Worm (Caenorhabditis elegans) whole organism, early embryonic: ENCODE results near the gene scl-23.

ENCODE experiments used
- B0310.2 ChIP-seq: sonication (generic microtip); optimal IDR thresholded peaks from 2 replicates; lab custom pipeline; 2016; ENCODE audit warnings: mild to moderate bottlenecking, missing genetic modification characterization, missing compliant biosample characterization
- F13C5.2 ChIP-seq: sonication (generic microtip); optimal IDR thresholded peaks from 2 replicates; lab custom pipeline; 2017; ENCODE audit warnings: mild to moderate bottlenecking, missing genetic modification characterization, inconsistent platforms, missing compliant biosample characterization
- aly-1 ChIP-seq: sonication (generic microtip); optimal IDR thresholded peaks from 2 replicates; lab custom pipeline; 2016; ENCODE audit warnings: missing genetic modification characterization, missing compliant biosample characterization
- ama-1 ChIP-seq: fragments of 150-350 bp; optimal IDR thresholded peaks from 2 replicates; lab custom pipeline; 2014
- ceh-13 ChIP-seq: fragments of 200-800 bp; sonication (Bioruptor generic); optimal IDR thresholded peaks from 2 replicates; lab custom pipeline; 2018; ENCODE audit warnings: mild to moderate bottlenecking, missing genetic modification characterization, missing compliant biosample characterization
- ceh-36 ChIP-seq: sonication (generic microtip); optimal IDR thresholded peaks from 2 replicates; lab custom pipeline; 2016; ENCODE audit warnings: missing genetic modification characterization, inconsistent platforms, missing compliant biosample characterization
- ets-7 ChIP-seq: sonication (generic microtip); optimal IDR thresholded peaks from 2 replicates; lab custom pipeline; 2016; ENCODE audit warnings: missing genotype, missing genetic modification characterization, missing compliant biosample characterization
- flt-1 ChIP-seq: fragments of 200-800 bp; sonication (Bioruptor generic); IDR thresholded peaks from 2 replicates; pipeline ENCODE4 v1.3.6; 2022; ENCODE audit warnings: missing genetic modification characterization, missing compliant biosample characterization
- hmbx-1 ChIP-seq: sonication (generic microtip); optimal IDR thresholded peaks from 2 replicates; lab custom pipeline; 2016; ENCODE audit warnings: mild to moderate bottlenecking, missing genetic modification characterization, missing compliant biosample characterization
- hmg-4 ChIP-seq: fragments of 200-800 bp; sonication (Bioruptor generic); optimal IDR thresholded peaks from 2 replicates; lab custom pipeline; 2018; ENCODE audit warnings: mild to moderate bottlenecking, missing genetic modification characterization, missing compliant biosample characterization
- hnd-1 ChIP-seq: sonication (generic microtip); optimal IDR thresholded peaks from 2 replicates; lab custom pipeline; 2016; ENCODE audit warnings: missing genetic modification characterization, missing compliant biosample characterization
- pes-1 ChIP-seq: fragments of 200-800 bp; sonication (Bioruptor generic); IDR thresholded peaks from 2 replicates; pipeline ENCODE4 v1.3.6; 2022; ENCODE audit warnings: missing genetic modification reagents, missing genetic modification characterization, missing compliant biosample characterization
- scrt-1 ChIP-seq: fragments of 200-800 bp; sonication (Bioruptor generic); IDR thresholded peaks from 2 replicates; pipeline ENCODE4 v1.3.6; 2022; ENCODE audit warnings: missing genetic modification characterization, missing compliant biosample characterization
- sea-1 ChIP-seq: fragments of 200-800 bp; sonication (Bioruptor generic); conservative IDR thresholded peaks from 2 replicates; pipeline ENCODE4 v1.3.6; 2022; ENCODE audit warnings: missing genetic modification characterization, missing compliant biosample characterization
- tbx-11 ChIP-seq: fragments of 200-800 bp; sonication (Bioruptor generic); IDR thresholded peaks from 2 replicates; pipeline ENCODE4 v1.3.6; 2022; ENCODE audit warnings: missing genetic modification characterization, missing compliant biosample characterization
- tbx-37 ChIP-seq: fragments of 200-800 bp; sonication (Bioruptor generic); conservative IDR thresholded peaks from 2 replicates; pipeline ENCODE4 v1.3.6; 2022; ENCODE audit warnings: missing genetic modification reagents, missing genetic modification characterization, missing compliant biosample characterization
- tra-4 ChIP-seq: sonication (generic microtip); optimal IDR thresholded peaks from 2 replicates; lab custom pipeline; 2017; ENCODE audit warnings: missing genetic modification characterization, missing compliant biosample characterization

scl-23 gene

DNA sequence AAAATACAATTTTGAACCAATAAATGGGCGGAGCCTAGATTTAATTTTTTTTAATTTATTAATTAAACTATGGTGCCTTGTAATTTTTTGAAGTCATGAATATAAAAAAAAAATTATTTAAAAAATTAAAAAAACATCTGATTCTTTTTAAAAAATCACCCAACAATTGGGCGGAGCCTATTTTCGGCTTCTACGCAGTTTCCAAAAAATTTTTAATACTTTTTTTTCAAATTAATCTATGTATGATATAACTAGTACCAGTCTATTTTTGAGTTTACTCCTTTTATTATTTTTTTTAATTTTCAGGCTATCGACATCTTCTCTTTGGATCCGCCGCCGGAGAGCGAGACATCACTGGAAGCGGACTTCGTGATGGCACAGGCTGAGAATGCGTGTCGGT, 1.8 kb upstream of the scl-23 start, which contains the start of gene tpa-1:
Gene tpa-1 (plus strand): TSS at position 301 of the 400 bp plus-strand sequence.
- TF ChIP-seq hnd-1 (tag; lab: Kevin White, UChicago) (no peak), tra-4 (no peak), flt-1 (no peak), F13C5.2 (tag; lab: Kevin White, UChicago) (no peak)

DNA sequence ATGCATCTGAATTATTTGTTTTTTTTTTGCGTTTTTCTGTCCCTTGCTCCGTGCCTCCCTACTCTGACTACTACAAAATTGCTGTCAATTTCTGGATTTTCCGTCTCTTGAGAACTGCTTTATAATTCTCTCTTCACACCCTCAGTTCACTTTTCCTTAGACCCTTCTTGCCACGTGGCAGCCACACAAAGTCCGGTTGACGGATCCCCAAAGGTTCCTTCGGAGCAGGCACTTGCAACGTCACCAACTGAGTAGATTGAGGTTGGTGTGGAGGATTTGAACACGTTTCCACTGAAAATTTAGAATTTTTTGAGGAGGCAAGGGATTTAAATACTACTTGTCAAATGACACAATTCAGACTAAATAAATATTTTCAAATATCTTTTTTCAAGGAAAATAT, 3.1 kb downstream of the scl-23 start:
- no peak for TF ChIP-seq flt-1
- no peak for TF ChIP-seq aly-1 (tag; lab: Kevin White, UChicago)
- TF ChIP-seq sea-1 (GFP tag; lab: Robert Waterston, UW) = no peak
- TF ChIP-seq hmg-4 = no peak
- no peak for TF ChIP-seq ceh-13 (GFP tag; lab: Kevin White, UChicago)
- TF ChIP-seq hmbx-1 = no peak
- TF ChIP-seq B0310.2 = no peak
- TF ChIP-seq scrt-1 (GFP tag; lab: Robert Waterston, UW) = no peak
- no peak for TF ChIP-seq pes-1
- TF ChIP-seq ets-7 (tag; lab: Kevin White, UChicago) = no peak
- no peak for TF ChIP-seq ama-1 (lab: Kevin White, UChicago)

DNA sequence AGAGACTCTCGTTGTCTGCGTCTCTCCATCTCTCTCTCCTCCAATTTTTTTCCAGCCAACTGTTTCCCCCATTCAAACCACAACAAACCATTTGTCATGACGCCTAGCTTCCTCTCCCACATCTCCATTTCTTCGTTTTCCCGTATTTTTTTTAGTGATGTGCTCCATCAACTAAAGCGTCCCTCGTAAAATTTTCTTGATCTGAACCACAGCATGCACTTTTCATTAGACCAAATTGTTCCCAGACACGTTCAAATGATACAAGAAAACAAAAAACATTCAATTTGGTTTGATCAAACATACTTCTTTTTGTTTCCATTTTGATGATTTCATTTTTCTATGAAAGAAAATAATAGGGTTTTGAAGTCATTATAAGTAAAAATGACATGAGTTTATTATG, 7.6 kb downstream of the scl-23 start:
- TF ChIP-seq ama-1 (lab: Kevin White, UChicago) = no peak
- TF ChIP-seq hnd-1 (tag; lab: Kevin White, UChicago) = no peak

DNA sequence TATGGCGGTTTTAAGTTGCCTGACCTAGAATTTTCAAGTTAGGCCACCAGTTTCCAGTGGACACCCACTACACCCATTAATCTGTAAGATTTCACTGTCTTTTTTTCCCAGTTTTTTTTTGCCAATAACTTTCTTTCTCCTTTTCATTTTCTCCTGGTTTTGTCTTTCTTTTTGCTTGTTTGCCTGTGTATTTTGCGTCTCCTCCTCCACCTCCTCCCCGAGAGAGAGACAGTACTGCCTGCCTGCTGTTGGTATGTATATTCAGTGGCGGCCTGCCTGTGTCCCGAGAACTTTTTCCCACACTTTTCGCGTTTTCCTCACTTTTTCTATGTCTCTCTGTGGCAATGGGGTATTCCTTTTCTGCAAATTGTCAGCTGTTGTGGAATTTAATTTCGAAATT, 8.5 kb downstream of the scl-23 start:
- no peak for TF ChIP-seq B0310.2
- TF ChIP-seq tbx-11 (GFP tag; lab: Robert Waterston, UW) = no peak
- no peak for TF ChIP-seq flt-1
- TF ChIP-seq tbx-37 (GFP tag; lab: Robert Waterston, UW) = no peak

DNA sequence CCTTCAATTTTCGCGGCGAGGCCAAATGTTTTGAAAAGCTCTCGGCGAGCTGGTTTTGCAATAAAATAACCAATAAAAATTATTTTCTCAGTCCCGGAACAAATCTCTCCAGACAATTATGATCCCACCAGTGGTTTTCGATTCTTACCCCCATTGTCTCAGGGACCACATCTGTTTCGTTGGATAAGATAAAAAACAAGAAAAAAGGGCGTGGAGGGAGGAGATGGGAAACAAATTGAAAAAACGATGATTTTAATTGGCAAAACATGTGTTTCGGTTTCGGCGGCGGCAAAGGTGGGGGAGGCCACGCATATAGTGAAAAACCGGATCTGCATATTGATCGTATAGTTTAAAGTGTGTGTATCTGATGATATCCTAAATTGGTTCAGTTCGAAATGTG, 8.9 kb downstream of the scl-23 start:
- TF ChIP-seq ceh-13 (GFP tag; lab: Kevin White, UChicago) = no peak

DNA sequence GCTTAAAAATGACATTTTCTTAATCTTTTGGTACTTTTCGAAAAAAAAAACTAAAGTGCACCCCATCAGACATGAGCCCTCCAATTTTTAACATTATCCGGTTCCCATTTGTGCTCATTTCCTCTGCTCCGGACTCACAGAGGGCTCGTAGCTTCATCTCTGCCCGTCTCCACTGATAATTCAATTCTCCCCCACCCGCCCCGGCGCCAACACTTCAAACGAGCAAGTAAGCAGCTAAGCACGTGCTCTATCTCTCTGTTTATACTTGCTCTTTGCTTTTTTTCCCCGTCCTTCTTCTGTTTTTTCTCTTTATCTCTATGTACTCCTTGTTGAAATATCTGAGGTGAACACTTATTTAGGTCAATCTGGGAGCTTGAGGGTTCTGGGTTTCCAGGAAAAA, 10.7 kb downstream of the scl-23 start, which contains the start of gene T05C7.9:
Gene T05C7.9 (plus strand): TSS at position 72 of the 400 bp plus-strand sequence.
- TF ChIP-seq F13C5.2 (tag; lab: Kevin White, UChicago) (no peak), hmbx-1 (no peak), hmg-4 (no peak), aly-1 (tag; lab: Kevin White, UChicago) (no peak), sea-1 (GFP tag; lab: Robert Waterston, UW) (no peak), tra-4 (no peak), tbx-11 (GFP tag; lab: Robert Waterston, UW) (no peak), flt-1 (no peak), pes-1 (no peak), tbx-37 (GFP tag; lab: Robert Waterston, UW) (no peak), scrt-1 (GFP tag; lab: Robert Waterston, UW) (no peak), hnd-1 (tag; lab: Kevin White, UChicago) (no peak), ceh-13 (GFP tag; lab: Kevin White, UChicago) (no peak), B0310.2 (no peak), ets-7 (tag; lab: Kevin White, UChicago) (no peak), ceh-36 (tag; lab: Kevin White, UChicago) (no peak), ama-1 (lab: Kevin White, UChicago) (no peak)

DNA sequence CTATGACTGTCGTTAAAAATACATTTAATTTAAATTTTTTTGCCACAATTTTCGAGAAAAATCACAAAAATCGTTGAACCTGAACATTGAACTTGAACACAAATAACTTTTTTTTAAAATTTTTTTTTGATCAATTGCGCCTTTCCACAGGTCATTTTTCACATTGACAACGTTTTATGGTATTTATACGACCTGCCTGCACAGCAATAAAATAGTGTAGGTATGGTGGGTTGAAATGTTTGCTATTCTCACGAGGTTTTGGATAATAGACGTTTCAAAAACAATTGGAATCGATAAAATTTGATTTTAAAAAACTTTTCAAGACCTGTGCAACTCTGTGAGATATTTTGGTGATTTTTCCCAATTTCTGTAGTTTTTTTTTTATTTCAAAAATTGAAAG, 11.7 kb downstream of the scl-23 start:
- no peak for TF ChIP-seq B0310.2
- no peak for TF ChIP-seq tbx-37 (GFP tag; lab: Robert Waterston, UW)
- TF ChIP-seq ets-7 (tag; lab: Kevin White, UChicago) = no peak
- no peak for TF ChIP-seq tbx-11 (GFP tag; lab: Robert Waterston, UW)
- no peak for TF ChIP-seq tra-4
- TF ChIP-seq hmbx-1 = no peak
- no peak for TF ChIP-seq hmg-4
- TF ChIP-seq hnd-1 (tag; lab: Kevin White, UChicago) = no peak
- no peak for TF ChIP-seq sea-1 (GFP tag; lab: Robert Waterston, UW)
- no peak for TF ChIP-seq ceh-13 (GFP tag; lab: Kevin White, UChicago)
- no peak for TF ChIP-seq aly-1 (tag; lab: Kevin White, UChicago)
- TF ChIP-seq scrt-1 (GFP tag; lab: Robert Waterston, UW) = no peak
- TF ChIP-seq pes-1 = no peak
- no peak for TF ChIP-seq F13C5.2 (tag; lab: Kevin White, UChicago)
- no peak for TF ChIP-seq ama-1 (lab: Kevin White, UChicago)
- no peak for TF ChIP-seq flt-1
- no peak for TF ChIP-seq ceh-36 (tag; lab: Kevin White, UChicago)

DNA sequence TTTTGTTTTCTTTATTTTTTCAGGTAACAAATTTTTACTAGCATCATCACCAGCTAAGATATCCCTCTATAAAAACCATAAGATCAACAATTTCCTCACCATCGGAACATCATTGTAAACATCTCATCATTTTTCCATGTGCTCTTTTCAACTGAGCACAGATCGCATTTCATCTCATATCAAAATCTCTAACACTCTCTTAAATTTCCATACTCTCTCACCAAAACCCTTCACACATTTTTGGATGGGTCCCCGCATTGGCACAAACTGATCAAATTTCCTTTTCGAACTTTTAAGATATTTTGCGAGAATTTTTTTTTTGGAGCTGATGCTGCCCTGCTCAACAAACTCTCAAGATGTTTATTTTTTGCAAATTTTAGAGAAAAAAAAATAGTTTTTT, 12.5 kb downstream of the scl-23 start:
- TF ChIP-seq flt-1 (no peak), ceh-36 (tag; lab: Kevin White, UChicago) (no peak), pes-1 (no peak), aly-1 (tag; lab: Kevin White, UChicago) (no peak), hnd-1 (tag; lab: Kevin White, UChicago) (no peak), hmg-4 (no peak), B0310.2 (no peak), tbx-11 (GFP tag; lab: Robert Waterston, UW) (no peak)

DNA sequence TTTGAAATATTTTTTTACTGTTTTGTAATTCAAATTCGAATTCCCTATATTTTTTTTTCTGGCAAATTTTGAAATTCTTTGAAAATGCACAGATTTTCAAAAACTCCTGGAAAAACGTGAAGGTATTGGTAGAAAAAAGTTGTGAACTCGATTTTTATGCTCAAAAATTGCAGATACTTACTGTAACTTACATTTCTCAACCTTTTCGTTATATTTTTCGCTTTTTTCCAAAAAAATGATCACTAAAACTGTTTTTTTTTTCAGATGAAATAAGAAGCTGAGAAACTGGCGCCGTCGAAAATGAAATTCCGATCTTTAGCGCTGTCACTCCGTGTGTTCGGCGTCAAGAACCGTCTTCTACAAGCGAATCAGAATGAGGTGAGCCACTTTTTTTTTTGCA, 13.8 kb downstream of the scl-23 start, which contains the start of gene T05C7.8:
Gene T05C7.8 (plus strand): TSS at position 301 of the 400 bp plus-strand sequence.
- TF ChIP-seq ceh-36 (tag; lab: Kevin White, UChicago) (no peak), F13C5.2 (tag; lab: Kevin White, UChicago) (no peak), scrt-1 (GFP tag; lab: Robert Waterston, UW) (no peak), sea-1 (GFP tag; lab: Robert Waterston, UW) (no peak), pes-1 (no peak), B0310.2 (no peak), tra-4 (no peak), ama-1 (lab: Kevin White, UChicago) (no peak), aly-1 (tag; lab: Kevin White, UChicago) (no peak), tbx-37 (GFP tag; lab: Robert Waterston, UW) (no peak), tbx-11 (GFP tag; lab: Robert Waterston, UW) (no peak)
